Worm (Caenorhabditis elegans) whole organism, L4 larva: ENCODE data around the gene T19C3.2.

Source experiments
- F26F4.8 ChIP-seq: fragments of 200-800 bp; sonication (Bioruptor generic); conservative IDR thresholded peaks from 2 replicates; pipeline ENCODE4 v1.3.6; 2022; ENCODE audit warnings: missing genetic modification characterization, missing compliant biosample characterization
- F44E2.7 ChIP-seq: fragments of 200-800 bp; sonication (Bioruptor generic); IDR thresholded peaks from 2 replicates; pipeline ENCODE4 v2.1.2; 2022; ENCODE audit warnings: missing genetic modification characterization, missing compliant biosample characterization
- F49E8.2 ChIP-seq: sonication (generic microtip); optimal IDR thresholded peaks from 2 replicates; lab custom pipeline; 2016; ENCODE audit warnings: missing compliant biosample characterization, mild to moderate bottlenecking, missing genetic modification characterization, borderline replicate concordance
- T20F7.1 ChIP-seq: fragments of 200-800 bp; sonication (Bioruptor generic); optimal IDR thresholded peaks from 2 replicates; lab custom pipeline; 2018; ENCODE audit warnings: mild to moderate bottlenecking, missing genetic modification characterization, missing compliant biosample characterization
- Y105C5A.15 ChIP-seq: fragments of 200-800 bp; sonication (Bioruptor generic); IDR thresholded peaks from 2 replicates; pipeline ENCODE4 v1.3.6; 2022; ENCODE audit warnings: missing genetic modification characterization, missing compliant biosample characterization
- Y48G9A.11 ChIP-seq: fragments of 200-800 bp; sonication (Bioruptor generic); IDR thresholded peaks from 2 replicates; pipeline ENCODE4 v1.3.6; 2022; ENCODE audit warnings: missing genetic modification reagents, missing genetic modification characterization, missing compliant biosample characterization
- Y75B8A.6 ChIP-seq: fragments of 200-800 bp; sonication (Bioruptor generic); IDR thresholded peaks from 2 replicates; pipeline ENCODE4 v1.3.6; 2022; ENCODE audit warnings: missing genetic modification reagents, missing genetic modification characterization, missing compliant biosample characterization
- aly-2 ChIP-seq: sonication (generic microtip); optimal IDR thresholded peaks from 2 replicates; lab custom pipeline; 2018; ENCODE audit warnings: missing biosample characterization, missing genetic modification characterization
- ama-1 ChIP-seq: fragments of 150-350 bp; optimal IDR thresholded peaks from 2 replicates; lab custom pipeline; 2014; ENCODE audit warnings: inconsistent platforms, mixed read lengths
- ceh-32 ChIP-seq: sonication (generic microtip); optimal IDR thresholded peaks from 2 replicates; lab custom pipeline; 2016; ENCODE audit warnings: mild to moderate bottlenecking, missing genetic modification characterization, missing compliant biosample characterization; ENCODE audit not compliant: poor library complexity
- ctbp-1 ChIP-seq: fragments of 200-800 bp; sonication (Bioruptor generic); IDR thresholded peaks from 2 replicates; pipeline ENCODE4 v1.3.6; 2022; ENCODE audit warnings: missing genetic modification reagents, missing genetic modification characterization, missing compliant biosample characterization
- daf-16 ChIP-seq, 3 experiments: sonication (generic microtip); optimal IDR thresholded peaks; 2 replicates each; lab custom pipeline; 2016 to 2017; ENCODE audit warnings: missing genetic modification characterization in 3 of 3, missing genetic modification reagents in 3 of 3, mild to moderate bottlenecking in 2 of 3, missing compliant biosample characterization in 2 of 3, missing biosample characterization in 1 of 3, moderate library complexity in 1 of 3
- dmd-8 ChIP-seq: fragments of 200-800 bp; sonication (Bioruptor generic); IDR thresholded peaks from 2 replicates; pipeline ENCODE4 v1.3.6; 2022; ENCODE audit warnings: missing genetic modification characterization, missing compliant biosample characterization
- dpl-1 ChIP-seq: fragments of 150-350 bp; optimal IDR thresholded peaks from 2 replicates; lab custom pipeline; 2014; ENCODE audit warnings: missing biosample characterization, missing genetic modification reagents, missing genetic modification characterization
- egl-43 ChIP-seq: fragments of 200-800 bp; sonication (Bioruptor generic); IDR thresholded peaks from 2 replicates; pipeline ENCODE4 v1.3.6; 2022; ENCODE audit warnings: missing genetic modification reagents, missing genetic modification characterization, missing compliant biosample characterization
- fos-1 ChIP-seq: fragments of 150-350 bp; optimal IDR thresholded peaks from 2 replicates; lab custom pipeline; 2014; ENCODE audit warnings: missing biosample characterization, missing genetic modification characterization
- gei-8 ChIP-seq: fragments of 200-800 bp; sonication (Bioruptor generic); optimal IDR thresholded peaks from 2 replicates; lab custom pipeline; 2018; ENCODE audit warnings: mild to moderate bottlenecking, missing genetic modification characterization, missing compliant biosample characterization
- hif-1 ChIP-seq, 2 experiments: sonication (generic microtip); optimal IDR thresholded peaks; 2 replicates each; lab custom pipeline; 2016 to 2017; ENCODE audit warnings: missing compliant biosample characterization in 2 of 2, missing genetic modification characterization in 2 of 2, missing genetic modification reagents in 2 of 2, missing genotype in 2 of 2, mild to moderate bottlenecking in 1 of 2
- hlh-30 ChIP-seq: sonication (generic microtip); optimal IDR thresholded peaks from 2 replicates; lab custom pipeline; 2017; ENCODE audit warnings: antibody characterized with exemption, mild to moderate bottlenecking, missing genetic modification characterization, missing compliant biosample characterization; ENCODE audit not compliant: insufficient read depth
- jun-1 ChIP-seq: fragments of 150-350 bp; optimal IDR thresholded peaks from 2 replicates; lab custom pipeline; 2014; ENCODE audit warnings: missing biosample characterization, missing genetic modification reagents, missing genetic modification characterization
- lim-7 ChIP-seq: fragments of 200-800 bp; sonication (Bioruptor generic); IDR thresholded peaks from 2 replicates; pipeline ENCODE4 v1.3.6; 2022; ENCODE audit warnings: missing genetic modification characterization, missing compliant biosample characterization
- lin-38 ChIP-seq: fragments of 200-800 bp; sonication (Bioruptor generic); IDR thresholded peaks from 2 replicates; pipeline ENCODE4 v1.3.6; 2022; ENCODE audit warnings: missing genetic modification reagents, missing genetic modification characterization, missing compliant biosample characterization
- lin-39 ChIP-seq: fragments of 150-350 bp; optimal IDR thresholded peaks from 2 replicates; lab custom pipeline; 2014; ENCODE audit warnings: missing biosample characterization, missing genetic modification reagents, missing genetic modification characterization
- lir-3 ChIP-seq: sonication (generic microtip); optimal IDR thresholded peaks from 2 replicates; lab custom pipeline; 2016; ENCODE audit warnings: mild to moderate bottlenecking, missing genetic modification characterization, missing compliant biosample characterization
- lsy-2 ChIP-seq, 2 experiments: fragments of 150-350 bp in 1 of 2; sonication (generic microtip) in 1 of 2; optimal IDR thresholded peaks; 2 replicates each; lab custom pipeline; 2014 to 2017; ENCODE audit warnings: missing biosample characterization in 2 of 2, missing genetic modification characterization in 2 of 2
- madf-5 ChIP-seq, 2 experiments: fragments of 200-800 bp; sonication (Bioruptor generic); IDR thresholded peaks; 2 replicates each; pipeline ENCODE4 v1.3.6; 2022; ENCODE audit warnings: missing compliant biosample characterization in 2 of 2, missing genetic modification characterization in 2 of 2
- mdt-29 ChIP-seq: fragments of 200-800 bp; sonication (Bioruptor generic); IDR thresholded peaks from 2 replicates; pipeline ENCODE4 v1.3.6; 2022; ENCODE audit warnings: missing genetic modification reagents, missing genetic modification characterization, missing compliant biosample characterization
- mep-1 ChIP-seq: fragments of 150-350 bp; sonication (generic microtip); optimal IDR thresholded peaks from 3 replicates; lab custom pipeline; 2014; ENCODE audit warnings: missing biosample characterization, missing genetic modification characterization
- mxl-2 ChIP-seq: fragments of 200-800 bp; sonication (Bioruptor generic); conservative IDR thresholded peaks from 2 replicates; pipeline ENCODE4 v1.3.6; 2022; ENCODE audit warnings: missing genetic modification reagents, missing genetic modification characterization, missing compliant biosample characterization
- nhr-10 ChIP-seq: fragments of 150-350 bp; optimal IDR thresholded peaks from 2 replicates; lab custom pipeline; 2014; ENCODE audit warnings: missing biosample characterization, missing genetic modification characterization
- nhr-28 ChIP-seq: fragments of 150-350 bp; optimal IDR thresholded peaks from 2 replicates; lab custom pipeline; 2014; ENCODE audit warnings: missing biosample characterization, missing genetic modification characterization
- nhr-41 ChIP-seq: fragments of 200-800 bp; sonication (Bioruptor generic); IDR thresholded peaks from 2 replicates; pipeline ENCODE4 v1.3.6; 2022; ENCODE audit warnings: missing genetic modification reagents, missing genetic modification characterization, missing compliant biosample characterization
- pha-4 ChIP-seq, 2 experiments: fragments of 150-350 bp in 1 of 2; fragments of 200-800 bp in 1 of 2; sonication (Bioruptor generic) in 1 of 2; IDR thresholded peaks in 1 of 2; optimal IDR thresholded peaks in 1 of 2; 2 replicates each; pipeline versions ENCODE4 v1.3.6 to Lab custom; 2014 to 2022; ENCODE audit warnings: missing genetic modification characterization in 2 of 2, missing genetic modification reagents in 2 of 2, missing biosample characterization in 1 of 2, missing compliant biosample characterization in 1 of 2
- set-16 ChIP-seq: fragments of 200-800 bp; sonication (Bioruptor generic); IDR thresholded peaks from 2 replicates; pipeline ENCODE4 v1.3.6; 2022; ENCODE audit warnings: missing genetic modification reagents, missing genetic modification characterization, missing compliant biosample characterization
- snpc-4 ChIP-seq: fragments of 150-350 bp; optimal IDR thresholded peaks from 2 replicates; lab custom pipeline; 2014; ENCODE audit warnings: missing biosample characterization, missing genetic modification characterization
- tag-97 ChIP-seq: fragments of 200-800 bp; sonication (Bioruptor generic); IDR thresholded peaks from 2 replicates; pipeline ENCODE4 v1.3.6; 2022; ENCODE audit warnings: missing genetic modification characterization, missing compliant biosample characterization
- unc-39 ChIP-seq: sonication (generic microtip); optimal IDR thresholded peaks from 2 replicates; lab custom pipeline; 2017; ENCODE audit warnings: missing biosample characterization, missing genetic modification characterization
- vab-7 ChIP-seq: fragments of 200-800 bp; sonication (Bioruptor generic); IDR thresholded peaks from 2 replicates; pipeline ENCODE4 v1.3.6; 2022; ENCODE audit warnings: missing genetic modification reagents, missing genetic modification characterization, missing compliant biosample characterization
- zfp-2 ChIP-seq: sonication (generic microtip); optimal IDR thresholded peaks from 2 replicates; lab custom pipeline; 2016; ENCODE audit warnings: mild to moderate bottlenecking, missing genetic modification characterization, missing compliant biosample characterization
- zip-2 ChIP-seq: fragments of 150-350 bp; optimal IDR thresholded peaks from 2 replicates; lab custom pipeline; 2014; ENCODE audit warnings: missing biosample characterization, missing genetic modification characterization
- ztf-11 ChIP-seq: fragments of 150-350 bp; optimal IDR thresholded peaks from 2 replicates; lab custom pipeline; 2014; ENCODE audit warnings: missing biosample characterization, missing genetic modification characterization
- ztf-7 ChIP-seq: fragments of 150-350 bp; optimal IDR thresholded peaks from 2 replicates; lab custom pipeline; 2014; ENCODE audit warnings: missing biosample characterization, missing genetic modification characterization

Gene T19C3.2

ce11 chrIII:595449-595848 is 21.9 kb downstream of the T19C3.2 start:
- TF ChIP-seq set-16 (GFP tag; lab: Robert Waterston, UW) (peak; percentile 83; the same call in 1 of the 2 replicates), madf-5 (GFP tag; IDR thresholded peaks at IDR 0.05; lab: Robert Waterston, UW) (no peak), egl-43 (0 out of 2 replicates have a peak, but pooled peaks have one; percentile 14), tag-97 (no peak), dmd-8 (GFP tag; lab: Robert Waterston, UW) (no peak), F44E2.7 (GFP tag; lab: Robert Waterston, UW) (no peak)

ce11 chrIII:587009-587408 is 30.4 kb downstream of the T19C3.2 start, which contains the start of gene helq-1:
TSS of gene helq-1 (minus strand) at chrIII:587109.
- TF ChIP-seq T20F7.1 (GFP tag; lab: Kevin White, UChicago) (no peak), fos-1 (tag; lab: Kevin White, UChicago) (no peak), jun-1 (tag; lab: Kevin White, UChicago) (no peak), pha-4 (GFP tag; IDR thresholded peaks at IDR 0.05; lab: Robert Waterston, UW) (no peak), pha-4 (tag; optimal IDR thresholded peaks at IDR 0.05; lab: Kevin White, UChicago) (no peak), lsy-2 (tag; optimal IDR thresholded peaks at IDR 0.05; lab: Kevin White, UChicago) (no peak), daf-16 (GFP tag; optimal IDR thresholded peaks at IDR 0.05; lab: Kevin White, UChicago) (no peak), daf-16 (tag; optimal IDR thresholded peaks at IDR 0.05; lab: Kevin White, UChicago) (no peak), ama-1 (no peak), zfp-2 (no peak), snpc-4 (no peak), F26F4.8 (GFP tag; lab: Robert Waterston, UW) (no peak), ctbp-1 (GFP tag; lab: Robert Waterston, UW) (no peak), F49E8.2 (tag; lab: Kevin White, UChicago) (no peak), hif-1 (tag; optimal IDR thresholded peaks at IDR 0.05; lab: Kevin White, UChicago) (no peak), gei-8 (GFP tag; lab: Kevin White, UChicago) (no peak), nhr-10 (no peak)
- TF ChIP-seq, all 104 proteins: peak for 0

- no peak for TF ChIP-seq Y105C5A.15
- TF ChIP-seq ztf-7: no peak
- no peak for TF ChIP-seq vab-7 (GFP tag; lab: Robert Waterston, UW)
- TF ChIP-seq aly-2 (tag; lab: Kevin White, UChicago): no peak
- TF ChIP-seq mxl-2 (GFP tag; lab: Robert Waterston, UW): no peak
- TF ChIP-seq lin-38: no peak
- no peak for TF ChIP-seq unc-39
- TF ChIP-seq hif-1 (tag; optimal IDR thresholded peaks at IDR 0.05; lab: Kevin White, UChicago): no peak
- no peak for TF ChIP-seq ceh-32
Measured at ce11 chrIII:577467-577866, 39.9 kb downstream of the T19C3.2 start, which contains the start of gene gtf-2H5. TSS of gene gtf-2H5 (minus strand) at chrIII:577567.

- no peak for TF ChIP-seq lim-7 (GFP tag; lab: Robert Waterston, UW)
- TF ChIP-seq aly-2 (tag; lab: Kevin White, UChicago): no peak
- no peak for TF ChIP-seq mdt-29 (GFP tag; lab: Robert Waterston, UW)
- no peak for TF ChIP-seq hlh-30 (tag; lab: Kevin White, UChicago)
- TF ChIP-seq zip-2 (tag; lab: Kevin White, UChicago): no peak
- no peak for TF ChIP-seq ztf-11
- no peak for TF ChIP-seq Y75B8A.6 (GFP tag; lab: Robert Waterston, UW)
- no peak for TF ChIP-seq nhr-28 (tag; lab: Kevin White, UChicago)
- no peak for TF ChIP-seq Y48G9A.11 (GFP tag; lab: Robert Waterston, UW)
- no peak for TF ChIP-seq zfp-2
- TF ChIP-seq nhr-41 (GFP tag; lab: Robert Waterston, UW): no peak
- TF ChIP-seq ama-1: no peak
- no peak for TF ChIP-seq lir-3 (tag; lab: Kevin White, UChicago)
- no peak for TF ChIP-seq lin-39 (tag; lab: Kevin White, UChicago)
- TF ChIP-seq mep-1: no peak
- TF ChIP-seq dpl-1: no peak
Measured at ce11 chrIII:576555-576954, 40.8 kb downstream of the T19C3.2 start.
